Worm (Caenorhabditis elegans) whole organism, late embryonic: Measurements from ENCODE around the gene K04C2.5.

Experiments
- ceh-31 ChIP-seq: sonication (generic microtip); optimal IDR thresholded peaks from 2 replicates; lab custom pipeline; 2016; ENCODE audit warnings: missing genetic modification characterization, missing compliant biosample characterization
- npax-4 ChIP-seq: sonication (generic microtip); optimal IDR thresholded peaks from 2 replicates; lab custom pipeline; 2016; ENCODE audit warnings: missing genetic modification characterization, missing compliant biosample characterization
- sox-4 ChIP-seq: sonication (generic microtip); optimal IDR thresholded peaks from 2 replicates; lab custom pipeline; 2017; ENCODE audit warnings: mild to moderate bottlenecking, missing genetic modification characterization, inconsistent platforms, missing compliant biosample characterization
- tbx-2 ChIP-seq: sonication (generic microtip); optimal IDR thresholded peaks from 2 replicates; lab custom pipeline; 2016; ENCODE audit warnings: missing genetic modification characterization, missing compliant biosample characterization

- TF ChIP-seq sox-4 (no peak), ceh-31 (no peak), tbx-2 (no peak), npax-4 (no peak)
Observed at ce11 chrIII:6884203-6884602, 7.3 kb downstream of the K04C2.5 start, which contains the start of gene med-2.
